Fruit fly (Drosophila melanogaster) Kc167 (cell line): ENCODE results near the gene CG31633.

ENCODE experiments used
- Myc ChIP-seq: fragments of >200 bp; optimal IDR thresholded peaks from 2 replicates; lab custom pipeline; 2017; ENCODE audit warnings: missing external identifiers
- Sin3A ChIP-seq: fragments of >200 bp; optimal IDR thresholded peaks from 2 replicates; lab custom pipeline; 2018; ENCODE audit warnings: missing external identifiers
- h ChIP-seq: fragments of >200 bp; optimal IDR thresholded peaks from 3 replicates; lab custom pipeline; 2018; ENCODE audit warnings: missing external identifiers
- insv ChIP-seq: fragments of >200 bp; optimal IDR thresholded peaks from 3 replicates; lab custom pipeline; 2018; ENCODE audit warnings: missing external identifiers

DNA sequence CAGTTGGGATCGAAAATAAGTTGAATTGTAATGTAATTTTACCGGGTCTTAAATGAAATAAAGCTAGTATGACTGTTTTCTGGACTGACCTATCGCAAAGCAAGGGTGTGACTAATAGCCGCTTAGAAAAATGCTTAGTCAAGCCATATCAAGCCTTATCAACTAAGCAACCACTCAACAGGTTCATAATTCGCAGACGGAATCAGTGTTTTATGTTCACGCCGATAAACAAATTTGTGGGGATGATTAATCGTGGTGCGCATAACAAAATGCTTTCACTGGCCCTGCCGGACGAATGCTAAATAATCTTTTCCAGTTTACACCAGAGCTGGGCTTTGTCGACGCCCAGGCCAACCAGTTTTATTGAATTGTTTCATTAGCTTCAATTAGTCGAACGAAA, 26.8 kb upstream of the CG31633 start:
- TF ChIP-seq Myc (lab: Kevin White, UChicago) (no peak), Sin3A (no peak), insv (lab: Kevin White, UChicago) (no peak), h (no peak)
